Worm (Caenorhabditis elegans) whole organism, late embryonic: Measurements from ENCODE around the gene enol-1.

Experiments used
- C38D4.7 ChIP-seq: fragments of 200-800 bp; sonication (Bioruptor generic); optimal IDR thresholded peaks from 2 replicates; lab custom pipeline; 2018; ENCODE audit warnings: mild to moderate bottlenecking, missing genetic modification characterization, moderate library complexity, missing compliant biosample characterization
- K02D7.2 ChIP-seq: sonication (generic microtip); optimal IDR thresholded peaks from 2 replicates; lab custom pipeline; 2017; ENCODE audit warnings: mild to moderate bottlenecking, missing genetic modification characterization, missing compliant biosample characterization
- ama-1 ChIP-seq: fragments of 150-350 bp; optimal IDR thresholded peaks from 2 replicates; lab custom pipeline; 2014
- ceh-14 ChIP-seq: sonication (generic microtip); optimal IDR thresholded peaks from 2 replicates; lab custom pipeline; 2016; ENCODE audit warnings: missing genotype, missing genetic modification characterization, missing compliant biosample characterization
- ceh-18 ChIP-seq: sonication (generic microtip); optimal IDR thresholded peaks from 2 replicates; lab custom pipeline; 2016; ENCODE audit warnings: missing genetic modification characterization, missing compliant biosample characterization
- ceh-22 ChIP-seq: sonication (generic microtip); optimal IDR thresholded peaks from 2 replicates; lab custom pipeline; 2017; ENCODE audit warnings: missing biosample characterization, missing genetic modification characterization
- ceh-24 ChIP-seq: sonication (generic microtip); optimal IDR thresholded peaks from 2 replicates; lab custom pipeline; 2016; ENCODE audit warnings: mild to moderate bottlenecking, missing genetic modification characterization, missing compliant biosample characterization
- ceh-31 ChIP-seq: sonication (generic microtip); optimal IDR thresholded peaks from 2 replicates; lab custom pipeline; 2016; ENCODE audit warnings: missing genetic modification characterization, missing compliant biosample characterization
- ceh-34 ChIP-seq: sonication (generic microtip); optimal IDR thresholded peaks from 2 replicates; lab custom pipeline; 2016; ENCODE audit warnings: mild to moderate bottlenecking, missing genetic modification characterization, missing compliant biosample characterization
- ceh-45 ChIP-seq: fragments of 200-800 bp; sonication (Bioruptor generic); IDR thresholded peaks from 2 replicates; pipeline ENCODE4 v1.3.6; 2022; ENCODE audit warnings: missing genetic modification reagents, missing genetic modification characterization, missing compliant biosample characterization
- ceh-6 ChIP-seq: fragments of 200-800 bp; sonication (Bioruptor generic); optimal IDR thresholded peaks from 2 replicates; lab custom pipeline; 2018; ENCODE audit warnings: mild to moderate bottlenecking, missing genetic modification characterization, missing compliant biosample characterization
- ceh-9 ChIP-seq: sonication (generic microtip); optimal IDR thresholded peaks from 2 replicates; lab custom pipeline; 2016; ENCODE audit warnings: mild to moderate bottlenecking, missing genetic modification characterization, inconsistent platforms, missing compliant biosample characterization
- che-1 ChIP-seq: sonication (generic microtip); optimal IDR thresholded peaks from 2 replicates; lab custom pipeline; 2016; ENCODE audit warnings: mild to moderate bottlenecking, missing genetic modification characterization, missing compliant biosample characterization
- elt-2 ChIP-seq: sonication (generic microtip); optimal IDR thresholded peaks from 2 replicates; lab custom pipeline; 2016; ENCODE audit warnings: missing genetic modification reagents, missing genetic modification characterization, missing compliant biosample characterization
- ets-4 ChIP-seq: sonication (generic microtip); optimal IDR thresholded peaks from 2 replicates; lab custom pipeline; 2016; ENCODE audit warnings: missing genetic modification characterization, missing compliant biosample characterization
- eyg-1 ChIP-seq: sonication (generic microtip); optimal IDR thresholded peaks from 2 replicates; lab custom pipeline; 2016; ENCODE audit warnings: missing genotype, missing genetic modification characterization, missing compliant biosample characterization
- fax-1 ChIP-seq: sonication (generic microtip); optimal IDR thresholded peaks from 2 replicates; lab custom pipeline; 2016; ENCODE audit warnings: missing genotype, missing genetic modification characterization, missing compliant biosample characterization
- gmeb-2 ChIP-seq: sonication (generic microtip); optimal IDR thresholded peaks from 2 replicates; lab custom pipeline; 2016; ENCODE audit warnings: missing genetic modification characterization, inconsistent platforms, missing compliant biosample characterization
- hlh-13 ChIP-seq: fragments of 200-800 bp; sonication (Bioruptor generic); optimal IDR thresholded peaks from 2 replicates; lab custom pipeline; 2018; ENCODE audit warnings: mild to moderate bottlenecking, missing genetic modification characterization, missing compliant biosample characterization
- hlh-15 ChIP-seq: sonication (generic microtip); optimal IDR thresholded peaks from 2 replicates; lab custom pipeline; 2016; ENCODE audit warnings: missing genetic modification characterization, missing compliant biosample characterization
- hlh-30 ChIP-seq: sonication (generic microtip); optimal IDR thresholded peaks from 2 replicates; lab custom pipeline; 2017; ENCODE audit warnings: antibody characterized with exemption, missing genetic modification characterization, missing compliant biosample characterization; ENCODE audit not compliant: insufficient read depth
- hlh-8 ChIP-seq: sonication (generic microtip); optimal IDR thresholded peaks from 2 replicates; lab custom pipeline; 2016; ENCODE audit warnings: missing genotype, missing genetic modification characterization, missing compliant biosample characterization
- mec-3 ChIP-seq: sonication (generic microtip); optimal IDR thresholded peaks from 2 replicates; lab custom pipeline; 2016; ENCODE audit warnings: borderline replicate concordance, missing genetic modification characterization, missing compliant biosample characterization
- nhr-11 ChIP-seq: fragments of 150-350 bp; optimal IDR thresholded peaks from 2 replicates; lab custom pipeline; 2014; ENCODE audit warnings: missing biosample characterization, missing genetic modification characterization
- npax-4 ChIP-seq: sonication (generic microtip); optimal IDR thresholded peaks from 2 replicates; lab custom pipeline; 2016; ENCODE audit warnings: missing genetic modification characterization, missing compliant biosample characterization
- odd-2 ChIP-seq: sonication (generic microtip); optimal IDR thresholded peaks from 2 replicates; lab custom pipeline; 2017; ENCODE audit warnings: antibody characterized with exemption, mild to moderate bottlenecking, missing genetic modification characterization, missing compliant biosample characterization
- pag-3 ChIP-seq: sonication (generic microtip); optimal IDR thresholded peaks from 2 replicates; lab custom pipeline; 2016; ENCODE audit warnings: missing compliant biosample characterization, missing genetic modification characterization, borderline replicate concordance
- pha-4 ChIP-seq: fragments of 150-350 bp; optimal IDR thresholded peaks from 2 replicates; lab custom pipeline; 2018; ENCODE audit warnings: missing biosample characterization, missing genetic modification reagents, missing genetic modification characterization
- pros-1 ChIP-seq: fragments of 150-350 bp; optimal IDR thresholded peaks from 2 replicates; lab custom pipeline; 2014; ENCODE audit warnings: missing biosample characterization, missing genetic modification reagents, missing genetic modification characterization
- ref-2 ChIP-seq: sonication (generic microtip); optimal IDR thresholded peaks from 2 replicates; lab custom pipeline; 2016; ENCODE audit warnings: missing genetic modification characterization, missing compliant biosample characterization
- rnt-1 ChIP-seq: sonication (generic microtip); optimal IDR thresholded peaks from 2 replicates; lab custom pipeline; 2016; ENCODE audit warnings: missing genetic modification characterization, missing compliant biosample characterization
- sdc-2 ChIP-seq: sonication (generic microtip); optimal IDR thresholded peaks from 2 replicates; lab custom pipeline; 2016; ENCODE audit warnings: missing genotype, missing genetic modification characterization, missing compliant biosample characterization
- sox-4 ChIP-seq: sonication (generic microtip); optimal IDR thresholded peaks from 2 replicates; lab custom pipeline; 2017; ENCODE audit warnings: mild to moderate bottlenecking, missing genetic modification characterization, inconsistent platforms, missing compliant biosample characterization
- syd-9 ChIP-seq: sonication (generic microtip); optimal IDR thresholded peaks from 2 replicates; lab custom pipeline; 2016; ENCODE audit warnings: mild to moderate bottlenecking, missing genetic modification characterization, moderate library complexity, missing compliant biosample characterization
- tbx-7 ChIP-seq: sonication (generic microtip); optimal IDR thresholded peaks from 2 replicates; lab custom pipeline; 2016; ENCODE audit warnings: missing genotype, missing genetic modification characterization, missing compliant biosample characterization
- unc-3 ChIP-seq, 2 experiments: fragments of 200-800 bp in 1 of 2; sonication (Bioruptor generic) in 1 of 2; sonication (generic microtip) in 1 of 2; conservative IDR thresholded peaks in 1 of 2; optimal IDR thresholded peaks in 1 of 2; 2 replicates each; pipeline versions ENCODE4 v1.3.6 to Lab custom; 2016 to 2022; ENCODE audit warnings: missing compliant biosample characterization in 2 of 2, missing genetic modification characterization in 2 of 2, missing genetic modification reagents in 1 of 2
- ztf-16 ChIP-seq: sonication (generic microtip); optimal IDR thresholded peaks from 2 replicates; lab custom pipeline; 2017; ENCODE audit warnings: missing genetic modification characterization, missing compliant biosample characterization

enol-1 gene

ce11 chrII:8930763-8931162, at the start of gene enol-1:
Gene enol-1 (plus strand): TSS chrII:8930997.
- no peak for TF ChIP-seq sdc-2 (tag; lab: Kevin White, UChicago)
- no peak for TF ChIP-seq ceh-14
- no peak for TF ChIP-seq fax-1 (tag; lab: Kevin White, UChicago)
- no peak for TF ChIP-seq eyg-1 (tag; lab: Kevin White, UChicago)
- no peak for TF ChIP-seq hlh-15
- TF ChIP-seq hlh-30: no peak
- no peak for TF ChIP-seq ets-4 (tag; lab: Kevin White, UChicago)
- no peak for TF ChIP-seq K02D7.2 (tag; lab: Kevin White, UChicago)
- no peak for TF ChIP-seq ceh-34
- no peak for TF ChIP-seq ceh-6 (GFP tag; lab: Kevin White, UChicago)
- no peak for TF ChIP-seq ceh-31 (tag; lab: Kevin White, UChicago)
- TF ChIP-seq syd-9 (tag; lab: Kevin White, UChicago): no peak
- TF ChIP-seq ceh-22: no peak

- no peak for TF ChIP-seq ceh-24 (tag; lab: Kevin White, UChicago)
- no peak for TF ChIP-seq pag-3 (tag; lab: Kevin White, UChicago)
- TF ChIP-seq gmeb-2: no peak
- TF ChIP-seq che-1 (tag; lab: Kevin White, UChicago): no peak
- no peak for TF ChIP-seq ceh-34
- TF ChIP-seq mec-3: no peak
- TF ChIP-seq nhr-11 (tag; lab: Kevin White, UChicago): no peak
- no peak for TF ChIP-seq ceh-14
- TF ChIP-seq tbx-7: no peak
- TF ChIP-seq sdc-2 (tag; lab: Kevin White, UChicago): no peak
- TF ChIP-seq hlh-15: no peak
- no peak for TF ChIP-seq npax-4 (tag; lab: Kevin White, UChicago)
- no peak for TF ChIP-seq sox-4 (tag; lab: Kevin White, UChicago)
- TF ChIP-seq pros-1: no peak
- TF ChIP-seq ref-2 (tag; lab: Kevin White, UChicago): no peak
- TF ChIP-seq, all 69 proteins: peak for 0
These were observed 47.2 kb upstream of the enol-1 start, which contains the start of gene rha-1 for ce11 chrII:8883559-8883958. Gene rha-1 (minus strand): TSS chrII:8883659.

- TF ChIP-seq ama-1 (lab: Kevin White, UChicago) (no peak), hlh-13 (GFP tag; lab: Kevin White, UChicago) (no peak), hlh-8 (tag; lab: Kevin White, UChicago) (no peak), eyg-1 (tag; lab: Kevin White, UChicago) (no peak), pha-4 (tag; lab: Kevin White, UChicago) (no peak), unc-3 (GFP tag; conservative IDR thresholded peaks at IDR 0.05; lab: Robert Waterston, UW) (no peak), unc-3 (tag; optimal IDR thresholded peaks at IDR 0.05; lab: Kevin White, UChicago) (no peak), ceh-9 (no peak), odd-2 (tag; lab: Kevin White, UChicago) (no peak), C38D4.7 (GFP tag; lab: Kevin White, UChicago) (no peak), ceh-24 (tag; lab: Kevin White, UChicago) (no peak), K02D7.2 (tag; lab: Kevin White, UChicago) (no peak), ceh-18 (no peak)
- TF ChIP-seq, all 69 proteins: peak for 0
These were observed 46.4 kb upstream of the enol-1 start, which contains the start of the genes T07D4.5 and ddx-19 for ce11 chrII:8884262-8884949. Gene T07D4.5 (minus strand): TSS chrII:8884332. Gene ddx-19 (plus strand): TSS chrII:8884899.

- TF ChIP-seq rnt-1 (no peak), ceh-18 (no peak), ceh-45 (no peak), elt-2 (peak; percentile 80), ztf-16 (tag; lab: Kevin White, UChicago) (no peak)
These were observed 41.2 kb upstream of the enol-1 start for ce11 chrII:8889589-8889988.
